Worm (Caenorhabditis elegans) whole organism, early embryonic: ENCODE results near the gene tbc-19.
"Not testable (repeated sequence)": the region's sequence is repeated elsewhere in the genome, so short reads cannot be mapped to it uniquely, and the experiment has no call there.

Experiments used
- B0310.2 ChIP-seq: sonication (generic microtip); optimal IDR thresholded peaks from 2 replicates; lab custom pipeline; 2016; ENCODE audit warnings: mild to moderate bottlenecking, missing genetic modification characterization, missing compliant biosample characterization
- F13C5.2 ChIP-seq: sonication (generic microtip); optimal IDR thresholded peaks from 2 replicates; lab custom pipeline; 2017; ENCODE audit warnings: mild to moderate bottlenecking, missing genetic modification characterization, inconsistent platforms, missing compliant biosample characterization
- aly-1 ChIP-seq: sonication (generic microtip); optimal IDR thresholded peaks from 2 replicates; lab custom pipeline; 2016; ENCODE audit warnings: missing genetic modification characterization, missing compliant biosample characterization
- ama-1 ChIP-seq: fragments of 150-350 bp; optimal IDR thresholded peaks from 2 replicates; lab custom pipeline; 2014
- ceh-13 ChIP-seq: fragments of 200-800 bp; sonication (Bioruptor generic); optimal IDR thresholded peaks from 2 replicates; lab custom pipeline; 2018; ENCODE audit warnings: mild to moderate bottlenecking, missing genetic modification characterization, missing compliant biosample characterization
- ceh-36 ChIP-seq: sonication (generic microtip); optimal IDR thresholded peaks from 2 replicates; lab custom pipeline; 2016; ENCODE audit warnings: missing genetic modification characterization, inconsistent platforms, missing compliant biosample characterization
- ets-7 ChIP-seq: sonication (generic microtip); optimal IDR thresholded peaks from 2 replicates; lab custom pipeline; 2016; ENCODE audit warnings: missing genotype, missing genetic modification characterization, missing compliant biosample characterization
- flt-1 ChIP-seq: fragments of 200-800 bp; sonication (Bioruptor generic); IDR thresholded peaks from 2 replicates; pipeline ENCODE4 v1.3.6; 2022; ENCODE audit warnings: missing genetic modification characterization, missing compliant biosample characterization
- hmbx-1 ChIP-seq: sonication (generic microtip); optimal IDR thresholded peaks from 2 replicates; lab custom pipeline; 2016; ENCODE audit warnings: mild to moderate bottlenecking, missing genetic modification characterization, missing compliant biosample characterization
- hmg-4 ChIP-seq: fragments of 200-800 bp; sonication (Bioruptor generic); optimal IDR thresholded peaks from 2 replicates; lab custom pipeline; 2018; ENCODE audit warnings: mild to moderate bottlenecking, missing genetic modification characterization, missing compliant biosample characterization
- hnd-1 ChIP-seq: sonication (generic microtip); optimal IDR thresholded peaks from 2 replicates; lab custom pipeline; 2016; ENCODE audit warnings: missing genetic modification characterization, missing compliant biosample characterization
- pes-1 ChIP-seq: fragments of 200-800 bp; sonication (Bioruptor generic); IDR thresholded peaks from 2 replicates; pipeline ENCODE4 v1.3.6; 2022; ENCODE audit warnings: missing genetic modification reagents, missing genetic modification characterization, missing compliant biosample characterization
- scrt-1 ChIP-seq: fragments of 200-800 bp; sonication (Bioruptor generic); IDR thresholded peaks from 2 replicates; pipeline ENCODE4 v1.3.6; 2022; ENCODE audit warnings: missing genetic modification characterization, missing compliant biosample characterization
- sea-1 ChIP-seq: fragments of 200-800 bp; sonication (Bioruptor generic); conservative IDR thresholded peaks from 2 replicates; pipeline ENCODE4 v1.3.6; 2022; ENCODE audit warnings: missing genetic modification characterization, missing compliant biosample characterization
- tbx-11 ChIP-seq: fragments of 200-800 bp; sonication (Bioruptor generic); IDR thresholded peaks from 2 replicates; pipeline ENCODE4 v1.3.6; 2022; ENCODE audit warnings: missing genetic modification characterization, missing compliant biosample characterization
- tbx-37 ChIP-seq: fragments of 200-800 bp; sonication (Bioruptor generic); conservative IDR thresholded peaks from 2 replicates; pipeline ENCODE4 v1.3.6; 2022; ENCODE audit warnings: missing genetic modification reagents, missing genetic modification characterization, missing compliant biosample characterization
- tra-4 ChIP-seq: sonication (generic microtip); optimal IDR thresholded peaks from 2 replicates; lab custom pipeline; 2017; ENCODE audit warnings: missing genetic modification characterization, missing compliant biosample characterization

Gene tbc-19

DNA sequence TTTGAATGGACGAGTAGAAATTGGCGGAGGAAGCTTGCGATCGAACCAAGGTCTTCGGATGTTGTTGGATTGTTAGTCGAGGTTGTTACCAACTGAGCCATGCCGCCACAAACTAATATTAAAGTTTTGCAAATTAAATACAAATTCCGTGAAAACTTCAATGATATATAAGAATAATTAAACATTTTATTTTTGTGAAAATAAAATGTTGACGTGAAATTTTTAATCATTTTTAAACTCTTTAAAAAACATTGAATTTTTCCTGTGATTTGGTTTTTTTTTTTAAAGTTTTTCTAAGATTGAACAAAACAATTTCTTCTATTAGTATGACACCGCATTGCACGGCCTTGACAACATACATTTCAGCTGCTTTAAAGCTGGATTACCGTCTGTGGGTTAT, 21.6 kb downstream of the tbc-19 start, which contains the start of gene C31E10.11:
Gene C31E10.11 (minus strand): TSS at position 101 of the 400 bp plus-strand sequence.
- TF ChIP-seq tbx-11 (GFP tag; lab: Robert Waterston, UW) (no peak), ama-1 (lab: Kevin White, UChicago) (no peak), F13C5.2 (tag; lab: Kevin White, UChicago) (no peak), hnd-1 (no peak), tbx-37 (GFP tag; lab: Robert Waterston, UW) (no peak), ets-7 (tag; lab: Kevin White, UChicago) (no peak), flt-1 (GFP tag; lab: Robert Waterston, UW) (no peak), sea-1 (GFP tag; lab: Robert Waterston, UW) (no peak), B0310.2 (tag; lab: Kevin White, UChicago) (no peak), aly-1 (tag; lab: Kevin White, UChicago) (no peak), scrt-1 (GFP tag; lab: Robert Waterston, UW) (no peak), pes-1 (GFP tag; lab: Robert Waterston, UW) (no peak), tra-4 (tag; lab: Kevin White, UChicago) (no peak), hmg-4 (GFP tag; lab: Kevin White, UChicago) (no peak), hmbx-1 (no peak)

DNA sequence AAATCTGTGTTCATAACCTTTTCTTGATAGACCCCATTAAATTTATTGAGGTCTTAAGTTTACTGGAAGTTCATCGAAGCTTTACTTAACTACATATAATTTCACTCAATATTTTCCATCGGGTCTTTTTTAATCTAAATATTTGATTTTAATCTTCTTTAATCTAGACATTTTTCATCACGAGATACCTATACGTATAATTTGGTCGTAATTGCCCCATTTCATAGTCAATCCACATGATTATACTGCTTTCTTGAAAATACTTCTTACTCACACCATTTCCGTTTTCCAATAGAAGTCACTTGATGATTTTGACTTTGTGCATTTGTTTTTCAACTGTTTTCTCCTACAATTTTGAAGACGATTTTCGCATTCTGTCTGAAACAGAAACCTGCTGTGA, 26.0 kb downstream of the tbc-19 start, which contains the start of gene irld-24:
Gene irld-24 (plus strand): TSS at position 301 of the 400 bp plus-strand sequence.
- TF ChIP-seq flt-1 (GFP tag; lab: Robert Waterston, UW) (no peak), ama-1 (lab: Kevin White, UChicago) (no peak), sea-1 (GFP tag; lab: Robert Waterston, UW) (no peak), hmg-4 (GFP tag; lab: Kevin White, UChicago) (no peak), scrt-1 (GFP tag; lab: Robert Waterston, UW) (no peak), F13C5.2 (tag; lab: Kevin White, UChicago) (no peak), ets-7 (tag; lab: Kevin White, UChicago) (no peak), tbx-37 (GFP tag; lab: Robert Waterston, UW) (no peak), tra-4 (tag; lab: Kevin White, UChicago) (no peak), ceh-13 (GFP tag; lab: Kevin White, UChicago) (no peak), aly-1 (tag; lab: Kevin White, UChicago) (no peak), ceh-36 (tag; lab: Kevin White, UChicago) (no peak), hmbx-1 (no peak), tbx-11 (GFP tag; lab: Robert Waterston, UW) (no peak), B0310.2 (tag; lab: Kevin White, UChicago) (no peak), hnd-1 (no peak), pes-1 (GFP tag; lab: Robert Waterston, UW) (no peak)

DNA sequence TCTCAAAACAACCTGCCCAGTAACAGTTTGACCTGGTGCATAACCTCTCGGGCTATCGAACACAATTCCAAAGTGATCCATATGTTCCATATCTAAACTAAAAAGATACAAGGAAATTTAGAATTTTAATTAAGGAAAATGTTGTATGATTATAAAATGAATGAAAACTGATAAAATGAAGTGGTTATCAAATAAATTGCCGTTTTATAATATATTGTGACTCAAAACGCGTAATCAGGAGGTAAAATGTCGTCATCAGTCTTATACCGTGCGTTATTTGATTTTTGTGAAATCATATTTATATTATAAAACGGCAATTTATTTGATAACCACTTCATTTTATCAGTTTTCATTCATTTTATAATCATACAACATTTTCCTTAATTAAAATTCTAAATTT, 31.9 kb downstream of the tbc-19 start, which contains the start of gene arrd-24:
Gene arrd-24 (minus strand): TSS at position 101 of the 400 bp plus-strand sequence.
- TF ChIP-seq B0310.2 (tag; lab: Kevin White, UChicago); ceh-13 (GFP tag; lab: Kevin White, UChicago); ama-1 (lab: Kevin White, UChicago): not testable (repeated sequence)

DNA sequence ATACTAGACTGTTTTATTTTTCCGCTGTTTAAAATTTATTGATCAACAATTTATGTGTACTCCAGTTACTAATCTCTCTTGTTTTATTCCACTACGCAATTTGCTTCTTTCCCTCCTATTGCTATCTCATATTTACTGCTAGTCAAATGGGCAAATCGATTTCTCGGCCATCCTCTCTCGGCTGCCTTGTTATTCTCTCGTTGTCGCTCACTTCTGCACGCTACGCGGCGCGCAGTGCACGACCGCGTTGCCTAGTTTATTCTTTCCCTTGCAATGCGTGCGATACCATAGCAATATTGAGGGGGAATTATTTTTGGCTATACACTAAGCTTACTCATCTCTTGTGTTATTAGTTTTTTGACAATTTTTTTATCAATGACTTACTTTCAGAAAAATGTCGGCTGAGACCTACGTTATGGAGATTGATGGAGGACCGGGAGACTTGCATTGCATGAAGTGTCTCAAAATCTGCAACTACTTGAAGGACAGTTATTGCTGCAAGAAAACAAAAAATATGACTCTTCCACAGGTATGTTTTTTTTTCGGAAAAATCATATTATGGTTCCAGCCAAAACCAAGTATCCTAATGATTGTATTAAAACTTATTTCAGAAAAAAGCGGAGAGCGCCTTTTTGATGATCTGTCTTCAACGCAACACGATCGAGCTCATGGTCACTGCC, 34.7 kb downstream of the tbc-19 start, which contains the start of gene F48F7.6:
Gene F48F7.6 (plus strand): TSS at position 391 of the 680 bp plus-strand sequence.
- peak; percentile 60 for TF ChIP-seq aly-1 (tag; lab: Kevin White, UChicago)
- TF ChIP-seq tra-4 (tag; lab: Kevin White, UChicago), result no peak
- TF ChIP-seq ets-7 (tag; lab: Kevin White, UChicago), result no peak
- TF ChIP-seq pes-1 (GFP tag; lab: Robert Waterston, UW), result no peak
- TF ChIP-seq hmg-4 (GFP tag; lab: Kevin White, UChicago), result peak; percentile 72
- no peak for TF ChIP-seq hmbx-1
- TF ChIP-seq sea-1 (GFP tag; lab: Robert Waterston, UW), result no peak
- no peak for TF ChIP-seq ama-1 (lab: Kevin White, UChicago)
- peak; percentile 40; the same call in 1 of the 2 replicates for TF ChIP-seq flt-1 (GFP tag; lab: Robert Waterston, UW)
- TF ChIP-seq F13C5.2 (tag; lab: Kevin White, UChicago), result peak; percentile 50
- TF ChIP-seq scrt-1 (GFP tag; lab: Robert Waterston, UW), result no peak
- TF ChIP-seq tbx-11 (GFP tag; lab: Robert Waterston, UW), result no peak
- no peak for TF ChIP-seq hnd-1
- TF ChIP-seq B0310.2 (tag; lab: Kevin White, UChicago), result no peak
- TF ChIP-seq tbx-37 (GFP tag; lab: Robert Waterston, UW), result no peak
- no peak for TF ChIP-seq ceh-36 (tag; lab: Kevin White, UChicago)
- TF ChIP-seq ceh-13 (GFP tag; lab: Kevin White, UChicago), result no peak

DNA sequence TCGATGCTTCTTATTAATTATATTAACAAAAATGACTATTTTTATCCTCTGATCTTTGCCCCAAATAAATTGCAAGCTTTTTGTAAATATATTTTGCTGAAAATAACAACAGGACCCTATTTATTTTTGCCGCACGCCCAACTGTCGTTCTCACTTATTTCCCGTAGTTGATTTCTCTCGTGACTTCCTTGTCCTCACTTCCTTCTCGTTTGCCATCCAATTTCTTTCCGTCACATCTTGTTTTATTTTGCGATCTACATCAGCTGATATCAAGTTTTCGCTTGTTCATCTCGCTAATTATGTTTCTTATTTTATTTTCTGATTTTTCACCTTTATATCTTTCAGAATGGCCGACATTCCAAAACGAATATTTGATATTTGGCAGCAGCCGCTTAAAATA, 37.0 kb downstream of the tbc-19 start, which contains the start of gene F48F7.5:
Gene F48F7.5 (plus strand): TSS at position 340 of the 400 bp plus-strand sequence.
- no peak for TF ChIP-seq aly-1 (tag; lab: Kevin White, UChicago)
- TF ChIP-seq tbx-11 (GFP tag; lab: Robert Waterston, UW), result no peak
- TF ChIP-seq F13C5.2 (tag; lab: Kevin White, UChicago), result no peak
- TF ChIP-seq sea-1 (GFP tag; lab: Robert Waterston, UW), result no peak
- TF ChIP-seq ceh-13 (GFP tag; lab: Kevin White, UChicago), result no peak
- TF ChIP-seq pes-1 (GFP tag; lab: Robert Waterston, UW), result no peak
- TF ChIP-seq hnd-1, result no peak
- TF ChIP-seq B0310.2 (tag; lab: Kevin White, UChicago), result no peak
- TF ChIP-seq ceh-36 (tag; lab: Kevin White, UChicago), result no peak
- no peak for TF ChIP-seq tbx-37 (GFP tag; lab: Robert Waterston, UW)
- no peak for TF ChIP-seq scrt-1 (GFP tag; lab: Robert Waterston, UW)
- TF ChIP-seq hmg-4 (GFP tag; lab: Kevin White, UChicago), result no peak
- TF ChIP-seq flt-1 (GFP tag; lab: Robert Waterston, UW), result no peak
- TF ChIP-seq ets-7 (tag; lab: Kevin White, UChicago), result no peak
- no peak for TF ChIP-seq hmbx-1

DNA sequence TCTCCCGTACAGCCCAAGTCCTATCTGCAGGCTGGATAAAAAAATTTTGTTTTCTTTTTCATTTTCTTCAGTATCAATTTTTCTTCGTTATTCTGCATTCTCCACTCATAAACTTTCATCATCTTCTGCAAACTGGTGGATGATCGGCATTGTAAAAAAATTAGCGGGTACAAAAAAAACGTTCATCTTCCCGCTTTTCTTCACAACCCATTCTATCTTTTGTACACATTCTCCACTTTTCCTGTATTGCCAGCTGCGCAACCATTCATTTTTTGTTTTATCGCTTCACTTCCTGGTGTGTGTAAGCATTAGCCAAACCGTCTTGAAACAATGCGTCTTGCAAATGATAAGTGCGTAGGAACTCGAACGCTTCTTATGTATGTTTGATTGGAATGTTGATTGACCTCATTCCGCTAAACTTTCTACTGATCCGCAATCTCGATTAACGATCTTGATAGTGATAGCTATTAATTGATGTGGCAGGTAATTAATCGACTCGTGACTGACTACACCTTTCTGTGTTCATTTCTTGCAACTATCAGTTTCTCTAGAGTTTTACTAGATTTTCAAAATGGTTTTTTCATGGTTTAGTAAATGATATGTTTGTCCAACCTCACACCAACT, 37.8 kb downstream of the tbc-19 start:
- TF ChIP-seq hnd-1, result no peak
- TF ChIP-seq ets-7 (tag; lab: Kevin White, UChicago), result no peak
- TF ChIP-seq pes-1 (GFP tag; lab: Robert Waterston, UW), result no peak
- no peak for TF ChIP-seq ceh-36 (tag; lab: Kevin White, UChicago)
- no peak for TF ChIP-seq F13C5.2 (tag; lab: Kevin White, UChicago)
- no peak for TF ChIP-seq tbx-11 (GFP tag; lab: Robert Waterston, UW)
